Worm (Caenorhabditis elegans) whole organism, L4/young adult: ENCODE measurements around the gene W06G6.17.

Experiments
- W03F9.2 ChIP-seq: fragments of 150-350 bp; optimal IDR thresholded peaks from 2 replicates; lab custom pipeline; 2014; ENCODE audit warnings: missing biosample characterization, missing genetic modification characterization
- dao-5 ChIP-seq: sonication (generic microtip); optimal IDR thresholded peaks from 2 replicates; lab custom pipeline; 2016; ENCODE audit warnings: missing genotype, missing genetic modification characterization, moderate library complexity, missing compliant biosample characterization
- him-1 ChIP-seq: sonication (generic microtip); optimal IDR thresholded peaks from 2 replicates; lab custom pipeline; 2016; ENCODE audit warnings: missing genotype, missing genetic modification reagents, missing genetic modification characterization, missing compliant biosample characterization

ce11 chrV:16617462-16617861, 27.6 kb downstream of the W06G6.17 start, which contains the start of gene Y70C5A.4:
- TF ChIP-seq him-1 = no peak
- no peak for TF ChIP-seq dao-5 (tag; lab: Kevin White, UChicago)
- TF ChIP-seq W03F9.2 (tag; lab: Kevin White, UChicago) = no peak
